Fruit fly (Drosophila melanogaster) whole organism, pupa: Measurements from ENCODE around the gene CG9799.

Experiments
- CG15710 ChIP-seq: fragments of 200-800 bp; sonication (Bioruptor generic); optimal IDR thresholded peaks from 2 replicates; lab custom pipeline; 2018; ENCODE audit warnings: missing biosample characterization, mild to moderate bottlenecking, missing genetic modification characterization, moderate library complexity
- CG8159 ChIP-seq: fragments of 200-800 bp; sonication (Bioruptor generic); optimal IDR thresholded peaks from 3 replicates; lab custom pipeline; 2018; ENCODE audit warnings: missing biosample characterization, mild to moderate bottlenecking, missing genetic modification characterization, moderate library complexity
- CG8301 ChIP-seq: fragments of 200-800 bp; sonication (Bioruptor generic); optimal IDR thresholded peaks from 2 replicates; lab custom pipeline; 2018; ENCODE audit warnings: missing biosample characterization, mild to moderate bottlenecking, missing genetic modification characterization
- fd96Ca ChIP-seq: fragments of 200-800 bp; sonication (Bioruptor generic); IDR thresholded peaks from 3 replicates; pipeline ENCODE4 v1.3.6; 2022; ENCODE audit warnings: missing biosample characterization, missing genetic modification characterization
- rn ChIP-seq: fragments of 200-800 bp; sonication (Bioruptor generic); IDR thresholded peaks from 2 replicates; pipeline ENCODE4 v1.3.6; 2022; ENCODE audit warnings: missing biosample characterization, missing genetic modification characterization

DNA sequence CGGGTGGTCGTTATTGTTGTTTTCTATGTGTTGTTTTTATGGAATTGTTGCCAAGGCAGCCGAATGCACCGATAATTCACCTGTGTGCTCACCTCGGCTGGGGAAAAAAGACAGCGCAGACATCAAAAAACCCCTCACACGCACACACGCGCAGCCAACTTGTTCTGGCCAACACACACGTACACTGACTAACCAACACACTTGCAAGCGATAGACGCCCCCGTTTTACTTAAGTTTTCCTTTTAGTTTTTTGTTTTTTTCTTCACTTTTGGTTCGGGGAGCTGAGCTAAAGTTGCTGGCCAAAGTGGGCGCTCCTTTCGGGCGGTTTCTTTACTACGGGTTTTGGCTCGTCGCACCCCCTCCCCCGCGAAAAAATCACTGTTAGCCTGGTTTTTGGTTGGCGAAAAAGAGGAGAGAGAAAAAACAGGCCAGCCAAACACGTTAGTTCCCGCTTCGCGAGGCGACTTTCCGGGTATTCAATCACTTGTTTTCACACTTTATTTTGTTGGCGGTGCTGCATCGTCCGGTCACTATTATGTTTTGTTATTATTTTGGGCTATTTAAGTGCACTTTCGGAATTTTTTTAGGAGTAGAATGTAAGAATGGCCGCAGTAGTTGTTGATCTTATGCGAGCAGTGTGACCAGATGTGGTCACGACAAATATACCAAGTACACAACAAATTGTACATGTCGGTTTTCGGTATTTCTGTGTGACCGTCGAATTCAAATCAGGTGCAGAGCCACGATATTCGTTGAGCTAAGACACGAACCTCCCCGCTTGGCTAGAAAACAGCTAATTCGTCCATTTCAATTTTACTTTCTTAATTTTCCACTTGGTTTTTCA is 46.0 kb upstream of the CG9799 start, which contains the start of gene yrt:
- TF ChIP-seq fd96Ca (no peak), CG8159 (tag; lab: Kevin White, UChicago) (no peak), CG8301 (no peak), rn (no peak), CG15710 (no peak)
